Worm (Caenorhabditis elegans): Measurements from ENCODE around the gene gbb-1.

Gene gbb-1

DNA sequence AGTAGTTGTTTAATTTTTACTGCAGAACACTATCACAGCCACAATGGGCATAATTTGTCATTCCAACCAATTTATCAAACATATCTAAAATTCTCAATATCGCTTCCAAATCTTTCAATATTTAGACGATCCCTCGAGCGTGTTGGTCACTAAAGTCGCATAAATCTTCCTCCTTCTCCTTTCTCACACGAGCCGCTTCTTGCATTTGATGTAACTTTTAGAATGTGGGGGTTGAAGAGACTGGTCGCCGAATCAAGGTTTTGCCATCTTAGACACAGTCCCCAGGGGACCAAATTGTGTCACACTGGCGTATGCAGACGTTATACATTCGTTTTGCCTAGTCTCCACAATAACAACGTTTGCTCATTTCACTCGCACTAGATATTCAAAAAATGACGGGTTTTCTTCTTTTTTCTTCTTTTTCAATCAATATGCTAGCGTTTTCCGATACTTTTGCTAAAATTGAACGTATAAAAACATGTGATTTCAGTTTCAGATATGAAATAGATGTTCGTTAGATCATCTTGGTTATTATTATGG, at the start of gene gbb-1:
Gene gbb-1 (plus strand): TSS at position 490 of the 540 bp plus-strand sequence.
- TF ChIP-seq mab-5 (tag; optimal IDR thresholded peaks at IDR 0.05) (peak; percentile 57), ZK546.5 (tag; optimal IDR thresholded peaks at IDR 0.05) (no peak), Y55F3AM.14 (GFP tag; optimal IDR thresholded peaks at IDR 0.05) (no peak), sem-4 (tag; optimal IDR thresholded peaks at IDR 0.05) (no peak), lin-11 (tag; optimal IDR thresholded peaks at IDR 0.05) (no peak), lin-39 (tag; optimal IDR thresholded peaks at IDR 0.05) (no peak)

DNA sequence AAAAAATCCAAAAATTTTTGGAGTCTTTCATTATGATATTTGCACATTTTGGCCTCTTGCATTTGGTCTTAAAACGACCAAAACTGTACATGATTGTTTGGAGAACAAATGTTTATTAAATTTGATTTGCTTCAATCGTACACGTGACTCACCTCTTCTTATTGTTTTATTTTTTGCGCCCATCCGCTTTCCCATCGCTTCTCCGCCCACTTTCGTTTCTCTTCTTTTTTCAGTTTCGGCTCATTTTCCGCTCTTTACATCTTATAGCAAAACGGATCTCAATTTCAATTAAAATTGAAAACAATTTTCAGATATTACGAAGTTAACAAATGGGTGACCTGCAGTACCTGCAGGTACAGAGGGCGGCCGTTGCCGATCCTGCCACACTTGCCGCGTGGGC, 48.5 kb upstream of the gbb-1 start, which contains the start of gene nmy-1:
Gene nmy-1 (plus strand): TSS at position 301 of the 400 bp plus-strand sequence.
- TF ChIP-seq ztf-1 (GFP tag; conservative IDR thresholded peaks at IDR 0.05) (no peak), nhr-21 (tag; optimal IDR thresholded peaks at IDR 0.05) (no peak)

DNA sequence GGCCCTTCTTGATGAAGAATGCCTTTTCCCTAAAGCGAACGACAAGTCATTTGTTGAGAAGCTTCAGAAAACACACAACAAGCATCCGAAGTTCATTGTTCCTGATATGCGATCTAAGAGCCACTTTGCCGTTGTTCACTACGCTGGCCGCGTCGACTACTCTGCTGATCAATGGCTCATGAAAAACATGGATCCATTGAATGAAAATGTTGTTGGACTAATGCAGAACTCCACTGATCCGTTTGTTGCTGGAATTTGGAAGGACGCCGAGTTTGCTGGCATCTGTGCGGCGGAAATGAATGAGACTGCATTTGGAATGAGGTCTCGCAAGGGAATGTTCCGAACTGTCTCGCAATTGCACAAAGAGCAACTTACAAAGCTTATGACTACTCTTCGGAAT, 45.0 kb upstream of the gbb-1 start:
- TF ChIP-seq nhr-237 (tag; optimal IDR thresholded peaks at IDR 0.05) (no peak), snpc-4 (tag; optimal IDR thresholded peaks at IDR 0.05) (no peak), zag-1 (tag; optimal IDR thresholded peaks at IDR 0.05) (no peak), ZK546.5 (tag; optimal IDR thresholded peaks at IDR 0.05) (no peak), F13H6.1 (tag; optimal IDR thresholded peaks at IDR 0.05) (no peak)

DNA sequence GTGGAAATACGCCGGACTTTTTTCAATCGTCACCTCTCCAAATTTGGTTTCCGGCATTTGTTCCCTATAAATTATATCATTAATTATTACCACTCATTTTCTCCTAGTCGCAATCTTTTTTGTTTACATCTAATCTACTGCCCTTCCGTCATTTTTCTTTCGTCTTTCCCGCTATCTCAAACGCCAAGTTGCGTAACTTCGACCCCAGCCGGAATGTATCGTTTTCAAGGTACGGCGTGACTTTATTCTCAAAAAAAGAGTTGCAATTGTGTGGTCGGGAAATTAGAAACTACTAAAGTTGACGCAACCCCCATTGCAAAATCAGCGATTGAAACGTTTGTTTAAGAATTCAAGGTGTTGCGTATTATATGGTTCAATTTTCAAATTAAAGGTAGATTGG, 38.2 kb upstream of the gbb-1 start:
- TF ChIP-seq gmeb-1 (tag; optimal IDR thresholded peaks at IDR 0.05) (no peak), egl-27 (tag; optimal IDR thresholded peaks at IDR 0.05) (no peak), lin-13 (GFP tag; optimal IDR thresholded peaks at IDR 0.05) (no peak), lin-39 (tag; optimal IDR thresholded peaks at IDR 0.05) (no peak), nhr-237 (tag; optimal IDR thresholded peaks at IDR 0.05) (no peak), ceh-82 (tag; optimal IDR thresholded peaks at IDR 0.05) (no peak), ztf-1 (GFP tag; conservative IDR thresholded peaks at IDR 0.05) (no peak), C34F6.9 (tag; optimal IDR thresholded peaks at IDR 0.05) (no peak), nhr-21 (tag; optimal IDR thresholded peaks at IDR 0.05) (no peak), aly-2 (tag; optimal IDR thresholded peaks at IDR 0.05) (no peak), snpc-4 (tag; optimal IDR thresholded peaks at IDR 0.05) (no peak)

DNA sequence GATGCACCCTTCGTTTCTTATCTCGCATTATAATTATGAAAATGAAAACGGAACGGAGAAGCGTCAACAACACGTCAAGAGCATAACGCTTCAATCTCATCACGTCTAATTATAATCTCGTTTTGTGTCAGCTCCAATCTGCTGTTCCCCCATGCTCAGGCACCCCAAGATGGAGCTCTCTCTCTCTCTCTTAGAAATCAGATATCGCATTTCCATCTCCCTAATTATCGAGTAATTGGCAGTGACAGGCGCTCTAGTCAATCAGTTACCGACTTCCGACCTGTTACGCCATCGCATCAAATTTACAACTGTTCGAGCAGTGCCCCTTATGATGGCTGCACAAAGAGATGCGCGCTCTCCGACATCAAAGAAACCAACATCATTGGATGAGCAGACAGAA, 37.3 kb upstream of the gbb-1 start:
- TF ChIP-seq alr-1 (tag; optimal IDR thresholded peaks at IDR 0.05) (no peak), skn-1 (tag; optimal IDR thresholded peaks at IDR 0.05) (no peak), Y55F3AM.14 (GFP tag; optimal IDR thresholded peaks at IDR 0.05) (no peak), mbf-1 (tag; optimal IDR thresholded peaks at IDR 0.05) (no peak), ztf-1 (GFP tag; conservative IDR thresholded peaks at IDR 0.05) (no peak), aly-2 (tag; optimal IDR thresholded peaks at IDR 0.05) (no peak), sma-9 (GFP tag; optimal IDR thresholded peaks at IDR 0.05) (no peak), sma-9 (tag; optimal IDR thresholded peaks at IDR 0.05) (no peak), nhr-10 (tag; optimal IDR thresholded peaks at IDR 0.05) (no peak), nhr-12 (tag; optimal IDR thresholded peaks at IDR 0.05) (no peak), nhr-11 (tag; optimal IDR thresholded peaks at IDR 0.05) (no peak), lin-13 (GFP tag; optimal IDR thresholded peaks at IDR 0.05) (no peak), unc-62 (GFP tag; optimal IDR thresholded peaks at IDR 0.05) (no peak)

DNA sequence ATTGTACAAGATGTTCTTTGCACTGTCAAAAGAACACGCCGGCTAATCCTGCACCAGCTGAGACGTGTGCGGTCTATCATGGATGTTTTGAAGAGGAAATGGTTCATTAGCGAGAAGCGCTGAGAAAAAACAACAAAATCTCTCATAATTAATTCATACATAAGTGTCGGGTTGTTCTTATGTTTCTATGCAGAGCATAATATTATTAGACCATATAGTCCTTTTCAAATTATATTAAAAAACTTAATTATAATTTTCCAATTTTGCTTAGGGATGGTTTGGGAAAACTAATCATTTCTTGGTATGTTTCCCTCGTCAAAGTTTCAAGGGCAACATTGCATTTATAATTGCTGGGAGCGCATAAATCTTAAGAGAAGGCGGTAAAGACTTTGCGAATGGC, 36.0 kb upstream of the gbb-1 start:
- TF ChIP-seq ztf-11 (tag; optimal IDR thresholded peaks at IDR 0.05), result no peak
- no peak for TF ChIP-seq dmd-4 (tag; optimal IDR thresholded peaks at IDR 0.05)
- no peak for TF ChIP-seq ceh-16 (tag; optimal IDR thresholded peaks at IDR 0.05)
- TF ChIP-seq mab-5 (tag; optimal IDR thresholded peaks at IDR 0.05), result no peak

DNA sequence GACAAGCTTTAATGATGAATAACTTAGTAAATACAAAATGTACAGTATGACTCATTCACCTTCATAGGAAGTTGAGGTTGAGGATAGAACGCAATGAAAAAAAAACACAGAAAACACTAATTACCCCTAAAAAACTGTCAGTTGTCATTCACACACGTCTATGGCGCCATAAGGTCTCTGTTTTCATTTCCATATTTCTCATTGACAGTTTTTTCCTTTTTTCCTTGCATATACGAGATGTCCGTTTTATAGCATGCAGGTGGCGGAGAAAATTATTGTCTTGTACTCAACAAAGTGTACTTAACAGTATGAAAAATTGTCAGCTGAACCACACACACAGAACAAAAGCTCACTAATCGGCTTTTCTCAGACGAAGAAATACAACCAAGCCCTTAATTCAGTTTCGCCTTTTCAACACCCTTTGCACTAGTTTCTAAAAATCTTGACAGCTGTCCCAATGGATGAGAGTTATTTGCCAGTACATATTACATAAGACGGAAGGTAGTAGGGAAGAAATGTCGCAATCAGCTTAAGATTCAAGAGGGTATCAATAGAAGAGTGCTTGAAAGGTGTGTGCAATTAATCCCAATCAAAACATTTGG, 35.0 kb upstream of the gbb-1 start:
- TF ChIP-seq ama-1 (optimal IDR thresholded peaks at IDR 0.05) (no peak), ztf-1 (GFP tag; conservative IDR thresholded peaks at IDR 0.05) (no peak), ceh-16 (tag; optimal IDR thresholded peaks at IDR 0.05) (no peak), aly-2 (tag; optimal IDR thresholded peaks at IDR 0.05) (no peak), nhr-10 (tag; optimal IDR thresholded peaks at IDR 0.05) (no peak), lin-39 (tag; optimal IDR thresholded peaks at IDR 0.05) (no peak), mdl-1 (tag; optimal IDR thresholded peaks at IDR 0.05) (no peak), lin-11 (tag; optimal IDR thresholded peaks at IDR 0.05) (no peak), mab-5 (tag; optimal IDR thresholded peaks at IDR 0.05) (no peak), dmd-4 (tag; optimal IDR thresholded peaks at IDR 0.05) (no peak), peb-1 (tag; optimal IDR thresholded peaks at IDR 0.05) (no peak), nhr-12 (tag; optimal IDR thresholded peaks at IDR 0.05) (no peak), zag-1 (tag; optimal IDR thresholded peaks at IDR 0.05) (no peak), lsy-2 (tag; optimal IDR thresholded peaks at IDR 0.05) (no peak), nhr-77 (tag; optimal IDR thresholded peaks at IDR 0.05) (no peak), Y55F3AM.14 (GFP tag; optimal IDR thresholded peaks at IDR 0.05) (no peak)

Measured in whole organism, L2 larva.